Worm (Caenorhabditis elegans) whole organism, L3 larva: ENCODE data around the gene ZC250.4.

ENCODE experiments used
- elt-3 ChIP-seq, 3 experiments: fragments of 150-350 bp in 1 of 3; sonication (generic microtip) in 2 of 3; optimal IDR thresholded peaks; 2 replicates in 2 of 3; 4 replicates in 1 of 3; lab custom pipeline; 2014 to 2017; ENCODE audit warnings: missing biosample characterization in 3 of 3, missing genetic modification characterization in 3 of 3
- lin-39 ChIP-seq: fragments of 150-350 bp; optimal IDR thresholded peaks from 2 replicates; lab custom pipeline; 2018; ENCODE audit warnings: missing biosample characterization, missing genetic modification reagents, missing genetic modification characterization
- nhr-28 ChIP-seq: fragments of 150-350 bp; optimal IDR thresholded peaks from 2 replicates; lab custom pipeline; 2014; ENCODE audit warnings: missing biosample characterization, missing genetic modification characterization

DNA sequence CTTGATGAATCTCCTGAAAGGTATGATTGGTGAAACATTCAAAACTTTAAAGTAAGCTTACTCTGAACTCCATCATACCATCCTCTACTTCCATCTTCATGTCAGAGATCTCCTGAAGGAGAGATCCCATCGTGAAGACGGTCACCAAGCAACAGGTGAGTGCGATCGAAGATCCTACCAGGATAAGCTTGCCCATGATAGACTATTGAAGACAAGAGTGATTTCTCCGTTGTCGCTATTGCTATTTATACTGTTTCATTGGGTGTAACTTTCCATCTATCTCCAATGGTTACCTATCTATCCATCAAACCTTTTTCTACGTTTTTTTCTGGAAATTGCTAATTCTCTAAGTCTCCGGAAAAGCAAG, 23.7 kb upstream of the ZC250.4 start, which contains the start of gene col-140:
- TF ChIP-seq elt-3 (tag; optimal IDR thresholded peaks at IDR 0.05; lab: Kevin White, UChicago) = no peak
- TF ChIP-seq nhr-28 (tag; lab: Kevin White, UChicago) = no peak
- TF ChIP-seq lin-39 (tag; lab: Kevin White, UChicago) = no peak
